Worm (Caenorhabditis elegans) whole organism, late embryonic: ENCODE measurements around the gene F21H7.5.

Source experiments
- C08G9.2 ChIP-seq: sonication (generic microtip); optimal IDR thresholded peaks from 2 replicates; lab custom pipeline; 2016; ENCODE audit warnings: mild to moderate bottlenecking, missing genetic modification characterization, moderate library complexity, missing compliant biosample characterization
- C38D4.7 ChIP-seq: fragments of 200-800 bp; sonication (Bioruptor generic); optimal IDR thresholded peaks from 2 replicates; lab custom pipeline; 2018; ENCODE audit warnings: mild to moderate bottlenecking, missing genetic modification characterization, moderate library complexity, missing compliant biosample characterization
- K02D7.2 ChIP-seq: sonication (generic microtip); optimal IDR thresholded peaks from 2 replicates; lab custom pipeline; 2017; ENCODE audit warnings: mild to moderate bottlenecking, missing genetic modification characterization, missing compliant biosample characterization
- ceh-18 ChIP-seq: sonication (generic microtip); optimal IDR thresholded peaks from 2 replicates; lab custom pipeline; 2016; ENCODE audit warnings: missing genetic modification characterization, missing compliant biosample characterization
- ceh-19 ChIP-seq: fragments of 200-800 bp; sonication (Bioruptor generic); optimal IDR thresholded peaks from 2 replicates; lab custom pipeline; 2018; ENCODE audit warnings: mild to moderate bottlenecking, missing genetic modification characterization, missing compliant biosample characterization
- ceh-2 ChIP-seq: sonication (generic microtip); optimal IDR thresholded peaks from 2 replicates; lab custom pipeline; 2016; ENCODE audit warnings: missing genotype, missing genetic modification characterization, missing compliant biosample characterization
- ceh-22 ChIP-seq: sonication (generic microtip); optimal IDR thresholded peaks from 2 replicates; lab custom pipeline; 2017; ENCODE audit warnings: missing biosample characterization, missing genetic modification characterization
- ceh-31 ChIP-seq: sonication (generic microtip); optimal IDR thresholded peaks from 2 replicates; lab custom pipeline; 2016; ENCODE audit warnings: missing genetic modification characterization, missing compliant biosample characterization
- ceh-45 ChIP-seq: fragments of 200-800 bp; sonication (Bioruptor generic); IDR thresholded peaks from 2 replicates; pipeline ENCODE4 v1.3.6; 2022; ENCODE audit warnings: missing genetic modification reagents, missing genetic modification characterization, missing compliant biosample characterization
- ceh-6 ChIP-seq: fragments of 200-800 bp; sonication (Bioruptor generic); optimal IDR thresholded peaks from 2 replicates; lab custom pipeline; 2018; ENCODE audit warnings: mild to moderate bottlenecking, missing genetic modification characterization, missing compliant biosample characterization
- ceh-9 ChIP-seq: sonication (generic microtip); optimal IDR thresholded peaks from 2 replicates; lab custom pipeline; 2016; ENCODE audit warnings: mild to moderate bottlenecking, missing genetic modification characterization, inconsistent platforms, missing compliant biosample characterization
- dmd-4 ChIP-seq: sonication (generic microtip); optimal IDR thresholded peaks from 2 replicates; lab custom pipeline; 2016; ENCODE audit warnings: borderline replicate concordance, missing genetic modification characterization, missing compliant biosample characterization
- elt-4 ChIP-seq: sonication (generic microtip); optimal IDR thresholded peaks from 2 replicates; lab custom pipeline; 2016; ENCODE audit warnings: missing genetic modification characterization, missing compliant biosample characterization
- ets-4 ChIP-seq: sonication (generic microtip); optimal IDR thresholded peaks from 2 replicates; lab custom pipeline; 2016; ENCODE audit warnings: missing genetic modification characterization, missing compliant biosample characterization
- fax-1 ChIP-seq: sonication (generic microtip); optimal IDR thresholded peaks from 2 replicates; lab custom pipeline; 2016; ENCODE audit warnings: missing genotype, missing genetic modification characterization, missing compliant biosample characterization
- hlh-13 ChIP-seq: fragments of 200-800 bp; sonication (Bioruptor generic); optimal IDR thresholded peaks from 2 replicates; lab custom pipeline; 2018; ENCODE audit warnings: mild to moderate bottlenecking, missing genetic modification characterization, missing compliant biosample characterization
- hlh-6 ChIP-seq: sonication (generic microtip); optimal IDR thresholded peaks from 2 replicates; lab custom pipeline; 2016; ENCODE audit warnings: missing genotype, missing genetic modification characterization, missing compliant biosample characterization
- hlh-8 ChIP-seq: sonication (generic microtip); optimal IDR thresholded peaks from 2 replicates; lab custom pipeline; 2016; ENCODE audit warnings: missing genotype, missing genetic modification characterization, missing compliant biosample characterization
- mec-3 ChIP-seq: sonication (generic microtip); optimal IDR thresholded peaks from 2 replicates; lab custom pipeline; 2016; ENCODE audit warnings: borderline replicate concordance, missing genetic modification characterization, missing compliant biosample characterization
- nfya-1 ChIP-seq: sonication (generic microtip); optimal IDR thresholded peaks from 2 replicates; lab custom pipeline; 2017; ENCODE audit warnings: missing genetic modification characterization, mild to moderate bottlenecking, missing compliant biosample characterization, antibody characterized with exemption, moderate library complexity
- nhr-11 ChIP-seq: fragments of 150-350 bp; optimal IDR thresholded peaks from 2 replicates; lab custom pipeline; 2014; ENCODE audit warnings: missing biosample characterization, missing genetic modification characterization
- pag-3 ChIP-seq: sonication (generic microtip); optimal IDR thresholded peaks from 2 replicates; lab custom pipeline; 2016; ENCODE audit warnings: missing compliant biosample characterization, missing genetic modification characterization, borderline replicate concordance
- pat-9 ChIP-seq: fragments of 200-800 bp; sonication (Bioruptor generic); optimal IDR thresholded peaks from 2 replicates; lab custom pipeline; 2018; ENCODE audit warnings: mild to moderate bottlenecking, missing genetic modification characterization, moderate library complexity, missing compliant biosample characterization
- pha-4 ChIP-seq: fragments of 150-350 bp; optimal IDR thresholded peaks from 2 replicates; lab custom pipeline; 2018; ENCODE audit warnings: missing biosample characterization, missing genetic modification reagents, missing genetic modification characterization
- pqm-1 ChIP-seq: sonication (generic microtip); optimal IDR thresholded peaks from 2 replicates; lab custom pipeline; 2016; ENCODE audit warnings: missing genetic modification characterization, missing compliant biosample characterization
- ref-2 ChIP-seq: sonication (generic microtip); optimal IDR thresholded peaks from 2 replicates; lab custom pipeline; 2016; ENCODE audit warnings: missing genetic modification characterization, missing compliant biosample characterization
- sdc-2 ChIP-seq: sonication (generic microtip); optimal IDR thresholded peaks from 2 replicates; lab custom pipeline; 2016; ENCODE audit warnings: missing genotype, missing genetic modification characterization, missing compliant biosample characterization
- sox-2 ChIP-seq: fragments of 200-800 bp; sonication (Bioruptor generic); IDR thresholded peaks from 2 replicates; pipeline ENCODE4 v1.3.6; 2022; ENCODE audit warnings: missing genetic modification reagents, missing genetic modification characterization, missing compliant biosample characterization
- sox-4 ChIP-seq: sonication (generic microtip); optimal IDR thresholded peaks from 2 replicates; lab custom pipeline; 2017; ENCODE audit warnings: mild to moderate bottlenecking, missing genetic modification characterization, inconsistent platforms, missing compliant biosample characterization
- tbx-2 ChIP-seq: sonication (generic microtip); optimal IDR thresholded peaks from 2 replicates; lab custom pipeline; 2016; ENCODE audit warnings: missing genetic modification characterization, missing compliant biosample characterization
- ttx-3 ChIP-seq: sonication (generic microtip); optimal IDR thresholded peaks from 2 replicates; lab custom pipeline; 2016; ENCODE audit warnings: missing genetic modification reagents, missing genetic modification characterization, missing compliant biosample characterization
- unc-3 ChIP-seq, 2 experiments: fragments of 200-800 bp in 1 of 2; sonication (Bioruptor generic) in 1 of 2; sonication (generic microtip) in 1 of 2; conservative IDR thresholded peaks in 1 of 2; optimal IDR thresholded peaks in 1 of 2; 2 replicates each; pipeline versions ENCODE4 v1.3.6 to Lab custom; 2016 to 2022; ENCODE audit warnings: missing compliant biosample characterization in 2 of 2, missing genetic modification characterization in 2 of 2, missing genetic modification reagents in 1 of 2
- unc-55 ChIP-seq: sonication (generic microtip); optimal IDR thresholded peaks from 2 replicates; lab custom pipeline; 2017; ENCODE audit warnings: missing biosample characterization, missing genetic modification reagents, missing genetic modification characterization

Gene F21H7.5

ce11 chrV:16194639-16195038 is 42.7 kb upstream of the F21H7.5 start, which contains the start of gene rabr-4:
Gene rabr-4 (plus strand): TSS chrV:16194939.
- TF ChIP-seq hlh-8 (tag; lab: Kevin White, UChicago) (no peak), ref-2 (no peak), elt-4 (tag; lab: Kevin White, UChicago) (no peak), C08G9.2 (tag; lab: Kevin White, UChicago) (no peak), mec-3 (tag; lab: Kevin White, UChicago) (no peak), pat-9 (tag; lab: Kevin White, UChicago) (no peak), ceh-6 (GFP tag; lab: Kevin White, UChicago) (no peak), sox-2 (GFP tag; lab: Robert Waterston, UW) (no peak)

ce11 chrV:16195379-16195778 is 41.9 kb upstream of the F21H7.5 start, which contains the start of gene rabr-3:
Gene rabr-3 (plus strand): TSS chrV:16195679.
- no peak for TF ChIP-seq ceh-19 (GFP tag; lab: Kevin White, UChicago)
- TF ChIP-seq pat-9 (tag; lab: Kevin White, UChicago), result no peak
- no peak for TF ChIP-seq ets-4 (tag; lab: Kevin White, UChicago)
- no peak for TF ChIP-seq sox-2 (GFP tag; lab: Robert Waterston, UW)
- TF ChIP-seq C38D4.7, result no peak
- TF ChIP-seq ceh-18 (tag; lab: Kevin White, UChicago), result no peak

ce11 chrV:16198016-16198415 is 39.3 kb upstream of the F21H7.5 start, which contains the start of gene F11A5.5:
Gene F11A5.5 (plus strand): TSS chrV:16198316.
- no peak for TF ChIP-seq hlh-13 (GFP tag; lab: Kevin White, UChicago)
- no peak for TF ChIP-seq ets-4 (tag; lab: Kevin White, UChicago)
- no peak for TF ChIP-seq ceh-6 (GFP tag; lab: Kevin White, UChicago)
- TF ChIP-seq ttx-3, result no peak
- TF ChIP-seq sdc-2 (tag; lab: Kevin White, UChicago), result no peak
- no peak for TF ChIP-seq ceh-45 (GFP tag; lab: Robert Waterston, UW)
- TF ChIP-seq K02D7.2 (tag; lab: Kevin White, UChicago), result no peak
- TF ChIP-seq pha-4, result no peak
- no peak for TF ChIP-seq unc-3 (GFP tag; conservative IDR thresholded peaks at IDR 0.05; lab: Robert Waterston, UW)
- TF ChIP-seq unc-3 (tag; optimal IDR thresholded peaks at IDR 0.05; lab: Kevin White, UChicago), result no peak
- TF ChIP-seq pqm-1 (tag; lab: Kevin White, UChicago), result no peak
- no peak for TF ChIP-seq pag-3 (tag; lab: Kevin White, UChicago)
- TF ChIP-seq unc-55 (GFP tag; lab: Kevin White, UChicago), result no peak
- TF ChIP-seq nhr-11 (tag; lab: Kevin White, UChicago), result no peak
- no peak for TF ChIP-seq ceh-2 (tag; lab: Kevin White, UChicago)
- no peak for TF ChIP-seq sox-2 (GFP tag; lab: Robert Waterston, UW)

- no peak for TF ChIP-seq tbx-2 (tag; lab: Kevin White, UChicago)
- TF ChIP-seq elt-4 (tag; lab: Kevin White, UChicago), result no peak
- TF ChIP-seq ceh-18 (tag; lab: Kevin White, UChicago), result no peak
- TF ChIP-seq sox-4 (tag; lab: Kevin White, UChicago), result no peak
- no peak for TF ChIP-seq ref-2
- no peak for TF ChIP-seq ceh-9
- TF ChIP-seq fax-1 (tag; lab: Kevin White, UChicago), result no peak
- no peak for TF ChIP-seq C08G9.2 (tag; lab: Kevin White, UChicago)
- no peak for TF ChIP-seq dmd-4 (tag; lab: Kevin White, UChicago)
- TF ChIP-seq ceh-31 (tag; lab: Kevin White, UChicago), result no peak
- no peak for TF ChIP-seq unc-3 (GFP tag; conservative IDR thresholded peaks at IDR 0.05; lab: Robert Waterston, UW)
- TF ChIP-seq unc-3 (tag; optimal IDR thresholded peaks at IDR 0.05; lab: Kevin White, UChicago), result no peak
- no peak for TF ChIP-seq nfya-1 (tag; lab: Kevin White, UChicago)
- TF ChIP-seq ceh-22 (tag; lab: Kevin White, UChicago), result no peak
- TF ChIP-seq hlh-8 (tag; lab: Kevin White, UChicago), result no peak
- TF ChIP-seq pat-9 (tag; lab: Kevin White, UChicago), result no peak
- no peak for TF ChIP-seq mec-3 (tag; lab: Kevin White, UChicago)
- TF ChIP-seq hlh-6 (tag; lab: Kevin White, UChicago), result no peak
Observed at ce11 chrV:16201730-16202129, 35.6 kb upstream of the F21H7.5 start, which contains the start of gene F11A5.17. Gene F11A5.17 (plus strand): TSS chrV:16202030.
